Worm (Caenorhabditis elegans): ENCODE data around the gene ZK822.9.

DNA sequence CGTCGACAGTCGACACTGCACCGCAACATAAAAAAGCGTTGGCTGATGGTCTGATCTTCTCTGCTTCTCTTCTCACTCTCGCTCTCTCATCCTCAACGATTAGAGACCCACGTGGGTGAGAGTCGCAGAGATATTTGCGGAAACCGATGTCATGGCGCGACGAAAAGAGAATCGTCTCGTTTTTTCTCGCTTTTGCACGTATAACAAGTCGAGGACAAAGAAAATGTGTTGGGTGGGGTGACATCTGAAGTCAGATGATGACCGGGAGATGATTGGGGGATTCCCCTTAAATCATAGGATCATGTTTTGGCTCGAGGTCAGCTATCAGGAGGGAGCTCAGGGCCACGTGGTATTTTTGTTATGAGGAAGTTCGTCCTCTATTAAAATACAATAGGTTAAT, 40.6 kb downstream of the ZK822.9 start:
- TF ChIP-seq ztf-23 (GFP tag; IDR thresholded peaks at IDR 0.05) (no peak), flt-1 (GFP tag; IDR thresholded peaks at IDR 0.05) (no peak), T22C8.4 (GFP tag; IDR thresholded peaks at IDR 0.05) (no peak), med-1 (GFP tag; optimal IDR thresholded peaks at IDR 0.05; ENCODE audit: insufficient read depth) (no peak), ref-1 (GFP tag; conservative IDR thresholded peaks at IDR 0.05) (no peak), cog-1 (tag; optimal IDR thresholded peaks at IDR 0.05) (no peak), tab-1 (GFP tag; IDR thresholded peaks at IDR 0.05) (no peak), klf-2 (GFP tag; conservative IDR thresholded peaks at IDR 0.05) (no peak), ztf-29 (GFP tag; IDR thresholded peaks at IDR 0.05) (no peak)

All from whole organism, midembryonic.